Fruit fly (Drosophila melanogaster): ENCODE data around the gene QC.

Gene QC

DNA sequence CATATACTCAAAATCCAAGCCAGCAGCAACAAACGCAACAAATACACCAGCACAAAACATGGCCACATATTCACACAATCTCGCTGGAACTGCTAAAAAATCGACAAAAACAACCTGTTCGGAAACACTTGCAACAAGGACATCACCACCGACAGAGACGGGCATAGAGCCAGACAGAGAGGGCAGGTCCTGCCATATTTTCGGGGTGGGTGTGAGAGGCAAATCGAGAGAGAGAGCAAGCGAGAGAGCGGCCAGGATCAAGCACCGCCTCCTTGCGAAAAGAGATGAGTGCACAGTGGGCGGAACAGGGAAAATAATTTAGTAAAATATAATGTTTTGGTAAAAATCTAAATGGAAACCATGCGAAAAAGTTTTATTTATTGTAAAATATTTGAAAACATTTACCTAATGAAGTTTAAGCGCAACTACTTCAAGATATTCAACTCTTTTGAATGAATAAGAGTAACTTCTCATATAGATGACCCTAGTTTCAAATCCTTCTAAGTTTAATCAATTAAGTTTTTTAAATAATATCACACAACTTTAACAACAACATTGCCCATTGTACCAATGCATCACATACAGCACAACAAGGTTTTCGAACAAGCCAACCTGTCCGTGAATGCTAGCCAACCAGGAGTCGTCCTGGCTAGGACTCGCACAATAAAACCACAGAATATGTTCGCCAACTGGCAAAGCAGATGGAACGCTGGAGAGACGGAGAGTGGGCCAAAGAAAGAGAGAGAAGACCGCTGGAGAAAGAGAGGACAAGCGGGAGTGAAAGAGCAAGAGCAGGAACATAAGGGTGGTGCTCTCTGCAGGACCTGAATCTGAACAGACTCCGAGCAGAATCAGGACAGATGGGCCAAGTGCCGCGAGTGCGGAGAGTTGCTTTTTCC is 20.7 kb downstream of the QC start:
- TF ChIP-seq Sin3A (optimal IDR thresholded peaks at IDR 0.05) (no peak), ttk (optimal IDR thresholded peaks at IDR 0.05) (no peak), insv (optimal IDR thresholded peaks at IDR 0.05) (no peak), h (optimal IDR thresholded peaks at IDR 0.05) (no peak), psq (optimal IDR thresholded peaks at IDR 0.05) (no peak), Myc (optimal IDR thresholded peaks at IDR 0.05) (no peak)

DNA sequence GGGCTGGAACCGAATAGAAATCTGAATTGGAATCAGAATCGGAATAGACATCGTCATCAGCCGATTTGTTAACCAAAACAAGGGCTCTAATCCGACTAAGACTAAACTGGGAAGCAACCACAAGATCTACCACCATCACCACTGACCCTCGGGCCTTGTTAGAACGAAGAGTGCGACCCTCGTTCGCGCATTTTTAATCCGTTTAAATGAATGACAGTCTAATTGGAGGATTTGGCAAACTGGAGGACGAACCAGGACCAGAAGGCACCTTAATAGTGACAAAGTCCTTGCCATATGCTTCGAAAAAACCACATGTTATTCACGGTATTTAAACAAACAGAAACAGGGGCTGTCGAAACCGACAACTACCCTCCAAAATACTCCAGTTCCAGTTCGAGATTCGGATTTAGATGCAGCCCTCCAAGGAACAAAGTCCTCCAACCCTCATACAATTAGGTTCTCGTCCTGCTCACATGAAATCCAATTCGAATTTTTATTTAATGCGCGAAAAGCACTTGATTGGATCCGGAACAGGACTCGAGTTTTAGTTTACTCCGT is 23.4 kb downstream of the QC start:
- no peak for TF ChIP-seq Sin3A (optimal IDR thresholded peaks at IDR 0.05)

DNA sequence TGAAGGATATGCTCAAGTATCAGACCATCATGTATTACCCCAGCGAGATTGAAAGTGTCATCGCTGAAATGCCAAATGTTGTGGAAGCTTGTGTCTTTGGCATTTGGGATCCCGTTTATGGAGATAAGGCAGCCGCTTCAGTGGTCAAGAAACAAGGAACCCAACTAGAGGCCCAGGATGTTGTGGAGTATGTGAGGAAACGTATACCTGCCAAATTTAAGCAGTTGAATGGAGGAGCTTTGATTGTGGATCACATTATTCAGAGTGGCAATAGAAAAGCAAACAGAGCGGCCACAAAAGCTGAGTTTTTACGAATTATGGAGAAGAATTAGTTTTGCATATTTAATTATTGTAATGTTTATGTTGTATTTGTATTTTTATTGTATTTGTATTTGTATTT is 29.2 kb downstream of the QC start, which contains the start of gene CG18586:
Gene CG18586 (plus strand): TSS at position 301 of the 400 bp plus-strand sequence.
- no peak for TF ChIP-seq ttk (optimal IDR thresholded peaks at IDR 0.05)
- no peak for TF ChIP-seq Sin3A (optimal IDR thresholded peaks at IDR 0.05)
- no peak for TF ChIP-seq h (optimal IDR thresholded peaks at IDR 0.05)
- no peak for TF ChIP-seq Myc (optimal IDR thresholded peaks at IDR 0.05)
- no peak for TF ChIP-seq psq (optimal IDR thresholded peaks at IDR 0.05)
- no peak for TF ChIP-seq insv (optimal IDR thresholded peaks at IDR 0.05)

DNA sequence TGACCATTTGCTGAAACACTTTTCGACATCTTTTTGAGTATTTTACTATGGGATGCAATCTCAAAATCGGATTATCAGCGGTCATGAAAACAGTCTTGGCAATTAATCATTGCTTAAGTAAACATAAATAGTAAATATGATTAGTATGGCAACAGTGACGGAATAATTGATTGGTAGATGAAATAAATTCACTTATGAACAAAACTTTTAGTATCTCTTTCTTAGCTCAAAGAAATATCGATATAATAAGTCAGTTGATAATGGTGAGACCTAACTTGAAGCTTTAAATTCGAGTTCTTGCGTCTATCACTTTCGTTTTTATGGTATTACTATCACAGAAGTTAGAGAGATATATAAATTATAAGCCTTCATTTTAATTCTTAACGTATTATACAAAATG is 31.1 kb downstream of the QC start, which contains the start of gene CG5568:
Gene CG5568 (plus strand): TSS at position 301 of the 400 bp plus-strand sequence.
- TF ChIP-seq psq (optimal IDR thresholded peaks at IDR 0.05): no peak
- no peak for TF ChIP-seq ttk (optimal IDR thresholded peaks at IDR 0.05)
- no peak for TF ChIP-seq insv (optimal IDR thresholded peaks at IDR 0.05)

DNA sequence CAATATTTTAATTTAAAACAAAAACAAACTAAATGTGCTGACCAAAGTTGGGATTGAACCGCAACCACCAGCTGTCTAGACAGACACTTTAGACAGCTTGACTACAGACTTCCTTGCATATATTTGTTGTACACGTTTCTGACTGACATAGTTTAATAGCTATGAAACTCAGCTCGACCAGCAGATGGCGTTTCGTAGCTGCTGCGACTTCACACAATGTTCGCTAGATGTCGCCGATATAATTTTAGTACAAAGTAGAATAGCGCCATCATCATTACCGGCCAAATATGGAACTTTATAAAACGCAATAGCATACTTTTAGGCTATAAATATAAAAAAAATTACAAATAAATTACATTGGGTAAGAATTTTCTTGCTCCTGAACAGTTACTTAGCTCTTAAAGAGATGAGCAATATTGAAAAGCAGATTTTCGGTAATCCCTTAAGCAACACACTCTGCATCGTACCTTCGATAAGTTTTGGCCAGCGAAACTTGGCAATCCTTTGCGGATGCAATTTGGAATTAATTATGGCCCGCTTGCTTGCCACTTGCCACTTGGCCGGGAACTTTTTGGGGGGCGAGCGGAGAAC is 32.5 kb downstream of the QC start:
- TF ChIP-seq h (optimal IDR thresholded peaks at IDR 0.05): no peak
- no peak for TF ChIP-seq ttk (optimal IDR thresholded peaks at IDR 0.05)
- TF ChIP-seq insv (optimal IDR thresholded peaks at IDR 0.05): no peak
- no peak for TF ChIP-seq Sin3A (optimal IDR thresholded peaks at IDR 0.05)
- TF ChIP-seq Myc (optimal IDR thresholded peaks at IDR 0.05): no peak
- no peak for TF ChIP-seq psq (optimal IDR thresholded peaks at IDR 0.05)

DNA sequence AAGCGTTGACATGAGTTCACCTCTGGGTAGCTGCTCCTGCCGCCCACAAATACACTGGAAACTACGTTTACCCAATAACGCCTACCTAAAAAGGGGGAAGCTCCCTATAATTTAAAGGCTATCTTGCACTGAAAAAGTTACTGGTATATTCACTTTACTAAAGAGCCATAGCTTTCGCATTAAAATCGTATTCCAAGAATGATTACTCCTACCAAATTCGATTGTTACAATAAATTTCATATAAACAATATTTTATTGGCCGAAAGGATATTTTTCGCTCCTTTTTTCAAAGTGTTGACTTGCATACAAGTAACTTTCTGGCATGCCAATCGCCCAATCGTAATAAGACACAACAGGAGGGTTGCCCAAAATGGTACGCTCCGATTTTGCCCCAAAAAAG is 35.3 kb downstream of the QC start:
- no peak for TF ChIP-seq h (optimal IDR thresholded peaks at IDR 0.05)
- TF ChIP-seq Myc (optimal IDR thresholded peaks at IDR 0.05): no peak
- TF ChIP-seq psq (optimal IDR thresholded peaks at IDR 0.05): no peak
- TF ChIP-seq ttk (optimal IDR thresholded peaks at IDR 0.05): no peak
- no peak for TF ChIP-seq Sin3A (optimal IDR thresholded peaks at IDR 0.05)
- TF ChIP-seq insv (optimal IDR thresholded peaks at IDR 0.05): no peak

DNA sequence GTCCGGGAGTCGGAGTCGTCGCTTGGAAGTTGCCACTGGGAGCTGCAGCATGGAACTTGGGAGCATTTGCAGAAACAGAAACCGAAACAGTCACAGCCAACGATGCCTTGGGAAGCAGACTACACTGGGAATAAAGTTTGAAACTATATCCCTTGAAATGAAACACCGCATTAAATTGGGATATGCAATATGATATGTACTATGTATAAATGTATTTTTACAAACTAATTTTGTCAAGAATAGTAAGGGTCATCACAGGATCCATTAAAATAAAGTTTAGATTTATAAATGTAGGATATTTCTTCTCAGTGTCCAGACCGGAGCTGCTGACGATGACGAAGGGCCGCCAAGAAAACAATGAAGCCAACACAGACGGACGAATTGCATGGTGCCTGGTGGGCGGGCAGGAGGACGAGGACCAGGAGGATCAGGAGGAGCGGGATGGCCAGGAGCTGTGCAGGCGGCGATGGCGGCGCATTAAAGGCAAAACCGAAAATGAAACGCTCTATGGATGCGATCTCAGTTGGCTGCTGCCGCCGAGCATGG is 38.3 kb downstream of the QC start:
- no peak for TF ChIP-seq h (optimal IDR thresholded peaks at IDR 0.05)

DNA sequence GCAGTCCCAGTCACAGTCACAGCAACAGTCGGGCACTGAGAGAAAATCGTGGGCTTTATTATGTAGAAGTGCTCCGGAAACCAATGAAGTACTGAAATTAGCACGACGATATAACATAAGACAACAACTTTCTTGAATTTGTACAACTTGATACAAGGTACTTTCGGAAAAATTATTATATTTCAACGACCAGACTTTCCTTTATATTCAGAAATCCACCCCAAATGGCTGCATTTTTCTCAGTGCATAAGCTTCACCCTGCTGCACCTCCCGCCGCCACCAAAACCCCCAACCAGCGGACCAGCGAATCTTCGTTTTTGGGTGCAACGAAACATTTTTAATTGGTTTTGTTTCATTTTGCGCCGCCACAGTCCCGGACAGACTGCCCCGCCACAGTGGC is 39.3 kb downstream of the QC start:
- no peak for TF ChIP-seq psq (optimal IDR thresholded peaks at IDR 0.05)
- no peak for TF ChIP-seq h (optimal IDR thresholded peaks at IDR 0.05)
- TF ChIP-seq Myc (optimal IDR thresholded peaks at IDR 0.05): no peak
- no peak for TF ChIP-seq insv (optimal IDR thresholded peaks at IDR 0.05)
- TF ChIP-seq Sin3A (optimal IDR thresholded peaks at IDR 0.05): no peak
- TF ChIP-seq ttk (optimal IDR thresholded peaks at IDR 0.05): no peak

DNA sequence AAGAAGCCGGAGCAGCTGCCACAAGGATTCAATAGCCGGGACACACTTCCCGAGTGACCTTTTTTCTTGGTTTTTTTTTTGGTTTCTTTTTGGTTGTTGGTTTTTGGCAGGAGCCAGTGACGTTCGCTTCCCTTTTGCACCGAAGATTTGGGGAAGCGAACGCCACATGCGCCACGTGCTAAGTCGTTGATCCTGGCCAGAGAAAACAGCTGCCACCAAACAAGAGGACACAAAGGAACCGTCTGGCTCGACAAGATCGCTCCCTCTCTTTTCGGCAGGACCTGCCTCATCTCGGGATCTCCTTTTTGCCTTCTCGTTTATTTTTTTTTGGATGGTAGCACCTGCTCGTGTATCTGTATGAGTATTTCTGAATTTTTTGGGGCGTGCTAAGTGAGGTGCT is 43.2 kb downstream of the QC start:
- TF ChIP-seq ttk (optimal IDR thresholded peaks at IDR 0.05) (no peak), Myc (optimal IDR thresholded peaks at IDR 0.05) (no peak), h (optimal IDR thresholded peaks at IDR 0.05) (no peak), insv (optimal IDR thresholded peaks at IDR 0.05) (no peak), psq (optimal IDR thresholded peaks at IDR 0.05) (no peak)

DNA sequence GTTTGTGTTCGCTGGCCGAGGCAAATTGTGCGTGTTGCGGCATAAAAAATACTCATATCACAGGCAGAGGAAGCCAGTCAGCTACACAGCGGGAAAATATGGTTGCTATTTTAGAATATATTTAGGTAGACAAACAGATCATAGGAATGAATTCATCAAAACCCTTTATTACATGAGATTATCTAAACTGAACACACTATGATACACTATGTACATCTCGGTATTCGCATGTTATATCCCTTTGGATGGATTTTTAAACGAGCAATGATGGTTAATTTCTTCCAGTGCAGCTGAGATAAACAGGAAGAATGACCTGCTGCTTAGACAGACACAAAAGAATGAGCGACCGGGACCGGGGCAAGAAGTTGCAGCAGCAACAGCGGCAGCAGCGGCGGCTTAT is 45.3 kb downstream of the QC start:
- TF ChIP-seq ttk (optimal IDR thresholded peaks at IDR 0.05) (no peak), Sin3A (optimal IDR thresholded peaks at IDR 0.05) (no peak), Myc (optimal IDR thresholded peaks at IDR 0.05) (no peak), psq (optimal IDR thresholded peaks at IDR 0.05) (no peak), h (optimal IDR thresholded peaks at IDR 0.05) (no peak), insv (optimal IDR thresholded peaks at IDR 0.05) (no peak)

DNA sequence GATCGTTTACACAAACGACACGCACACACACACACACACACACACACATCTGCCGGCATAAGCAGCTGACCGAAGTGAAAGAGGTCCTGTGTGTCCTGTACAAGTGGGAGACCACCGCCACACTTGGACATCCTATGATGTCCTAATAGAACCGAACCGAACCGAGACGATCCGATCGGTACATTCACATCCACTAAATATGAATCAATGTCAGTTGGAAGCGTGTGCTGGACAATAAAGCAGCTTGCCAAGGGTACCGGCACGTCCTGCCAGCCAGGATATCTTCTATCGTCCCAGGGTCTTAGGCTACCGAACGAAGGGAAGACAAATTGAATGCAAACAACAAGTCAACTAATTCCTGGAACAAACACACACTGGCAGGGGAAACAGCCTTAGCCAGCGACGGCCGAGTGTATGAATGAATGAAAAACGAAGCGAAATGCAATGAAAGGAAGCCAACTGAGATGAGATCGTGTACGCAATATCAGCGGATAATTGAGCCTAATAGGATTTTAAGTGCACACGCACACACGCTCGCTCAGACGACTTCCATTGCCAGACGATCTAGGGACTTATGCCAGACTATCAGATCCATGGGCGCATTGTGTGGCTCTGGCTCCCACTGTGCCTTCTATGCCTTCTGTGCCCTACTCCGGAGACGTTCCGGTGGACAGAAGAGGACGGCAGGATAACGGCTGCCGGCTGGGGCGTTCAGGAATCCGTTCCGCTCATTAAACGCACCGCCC is 46.0 kb downstream of the QC start:
- TF ChIP-seq h (optimal IDR thresholded peaks at IDR 0.05): no peak
- TF ChIP-seq Sin3A (optimal IDR thresholded peaks at IDR 0.05): no peak

DNA sequence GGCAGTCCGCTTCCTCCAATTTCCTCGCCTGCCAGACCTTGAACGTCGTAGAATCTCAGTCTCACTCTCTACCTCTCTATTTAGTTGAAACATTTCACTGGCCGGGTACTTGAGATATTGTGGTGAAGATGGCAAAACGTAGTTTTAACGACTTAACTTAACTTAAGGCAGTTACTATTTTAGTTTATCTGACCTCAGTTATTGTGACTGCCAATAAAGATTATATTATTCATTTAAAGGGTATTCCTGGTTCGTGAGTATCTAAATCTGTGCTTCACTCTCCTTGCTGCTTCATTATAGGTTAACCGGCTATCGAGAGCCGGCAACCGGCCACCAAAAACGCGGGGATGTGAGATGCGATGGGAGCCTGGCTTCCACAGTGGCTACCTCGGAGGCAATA is 47.2 kb downstream of the QC start:
- TF ChIP-seq insv (optimal IDR thresholded peaks at IDR 0.05) (no peak), psq (optimal IDR thresholded peaks at IDR 0.05) (no peak), Myc (optimal IDR thresholded peaks at IDR 0.05) (no peak), ttk (optimal IDR thresholded peaks at IDR 0.05) (no peak), h (optimal IDR thresholded peaks at IDR 0.05) (no peak), Sin3A (optimal IDR thresholded peaks at IDR 0.05) (no peak)

All from Kc167 (cell line).